Worm (Caenorhabditis elegans): Measurements from ENCODE around the gene F46F3.3.

DNA sequence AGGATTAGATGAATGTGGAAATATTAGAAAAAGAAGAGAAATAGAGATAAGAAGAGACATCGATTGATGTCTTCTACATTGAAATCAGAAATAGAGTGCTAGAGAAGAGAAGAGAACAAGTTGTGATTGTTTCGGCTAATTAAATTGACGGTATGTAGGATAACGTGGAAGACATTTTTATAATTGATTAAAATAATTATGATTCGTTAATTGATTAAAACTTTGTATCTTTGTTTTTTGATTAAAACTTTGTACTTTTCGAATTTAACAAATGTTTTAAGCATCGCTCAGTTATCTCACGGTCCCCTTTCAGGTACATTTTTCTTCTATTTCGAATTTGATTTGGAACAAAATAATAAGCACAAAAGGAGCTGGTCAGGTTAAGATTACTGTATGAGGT lies 5.2 kb downstream of the F46F3.3 start, which contains the start of gene lgc-44:
- TF ChIP-seq nhr-237 (tag; optimal IDR thresholded peaks at IDR 0.05) (no peak), ets-5 (GFP tag; IDR thresholded peaks at IDR 0.05) (no peak)
